Fruit fly (Drosophila melanogaster): Measurements from ENCODE around the gene DAAM.

DNA sequence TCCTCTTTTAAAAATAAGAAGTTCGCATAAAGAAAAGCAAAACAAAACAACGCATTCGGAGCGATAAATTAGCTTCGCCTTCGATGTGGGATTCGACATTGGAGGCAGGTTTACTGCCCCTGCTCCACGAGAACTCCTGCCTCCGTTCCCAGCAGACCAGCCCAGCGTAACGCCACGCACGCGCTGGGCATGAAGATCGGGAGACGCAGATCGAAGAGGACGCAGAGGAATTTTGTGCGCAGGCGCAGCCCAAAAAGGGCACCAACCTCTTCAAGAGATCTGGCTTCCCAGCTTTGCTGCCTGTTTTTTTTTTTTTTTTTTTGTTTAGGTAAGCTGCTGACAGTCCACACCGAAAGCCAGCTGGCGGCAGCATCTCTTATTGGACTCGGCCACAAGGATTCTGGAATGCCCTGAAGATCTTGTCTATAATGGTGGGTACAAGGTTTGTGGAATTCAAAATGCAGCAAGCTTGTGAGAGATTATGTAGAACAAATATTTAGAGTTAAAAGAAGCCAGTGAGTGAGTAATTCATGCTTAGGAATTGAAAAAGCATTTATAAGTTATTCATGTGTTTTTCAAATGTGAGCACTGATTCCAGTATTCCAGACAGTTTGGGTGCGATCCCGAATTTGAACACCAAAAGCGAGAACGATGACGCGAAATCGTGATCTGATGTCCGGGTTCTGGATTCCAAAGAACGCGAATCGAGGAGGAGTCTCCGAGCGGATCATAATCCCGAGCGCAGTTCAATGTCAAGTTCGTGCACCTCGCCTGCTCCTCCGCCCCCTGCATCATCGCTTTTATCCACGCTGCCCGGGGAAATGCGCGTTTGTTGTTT is 1.8 kb downstream of the DAAM start:
- no peak for TF ChIP-seq brk (GFP tag; optimal IDR thresholded peaks at IDR 0.05)
- no peak for TF ChIP-seq usp (GFP tag; optimal IDR thresholded peaks at IDR 0.05)
- no peak for TF ChIP-seq sage (GFP tag; optimal IDR thresholded peaks at IDR 0.05)
- peak; percentile 65 for TF ChIP-seq ey (GFP tag; optimal IDR thresholded peaks at IDR 0.05)
